Worm (Caenorhabditis elegans) whole organism, young adult: Measurements from ENCODE around the gene mrps-14.

Experiments
- B0019.2 ChIP-seq: fragments of 200-800 bp; sonication (Bioruptor generic); conservative IDR thresholded peaks from 2 replicates; pipeline ENCODE4 v1.3.6; 2022; ENCODE audit warnings: missing genetic modification reagents, missing genetic modification characterization, missing compliant biosample characterization
- B0336.3 ChIP-seq: fragments of 200-800 bp; sonication (Bioruptor generic); IDR thresholded peaks from 2 replicates; pipeline ENCODE4 v1.3.6; 2022; ENCODE audit warnings: missing genetic modification characterization, missing compliant biosample characterization
- D2030.7 ChIP-seq: fragments of 200-800 bp; sonication (Bioruptor generic); IDR thresholded peaks from 2 replicates; pipeline ENCODE4 v1.3.6; 2022; ENCODE audit warnings: missing genetic modification reagents, missing genetic modification characterization, missing compliant biosample characterization
- F10E7.11 ChIP-seq: sonication (generic microtip); optimal IDR thresholded peaks from 2 replicates; lab custom pipeline; 2017; ENCODE audit warnings: mild to moderate bottlenecking, missing genetic modification characterization, moderate library complexity, missing compliant biosample characterization
- F22D6.2 ChIP-seq: sonication (generic microtip); optimal IDR thresholded peaks from 2 replicates; lab custom pipeline; 2016; ENCODE audit warnings: mild to moderate bottlenecking, missing genetic modification characterization, missing compliant biosample characterization
- F23B12.7 ChIP-seq: sonication (generic microtip); optimal IDR thresholded peaks from 2 replicates; lab custom pipeline; 2017; ENCODE audit warnings: missing genetic modification characterization, mild to moderate bottlenecking, missing compliant biosample characterization, antibody characterized with exemption, moderate library complexity; ENCODE audit not compliant: insufficient read depth
- F39B2.1 ChIP-seq: fragments of 200-800 bp; sonication (Bioruptor generic); IDR thresholded peaks from 2 replicates; pipeline ENCODE4 v1.3.6; 2022; ENCODE audit warnings: missing genetic modification reagents, missing genetic modification characterization, missing compliant biosample characterization
- F49E8.2 ChIP-seq: sonication (generic microtip); optimal IDR thresholded peaks from 3 replicates; lab custom pipeline; 2017; ENCODE audit warnings: missing genetic modification characterization, mild to moderate bottlenecking, missing compliant biosample characterization, antibody characterized with exemption, moderate library complexity; ENCODE audit not compliant: insufficient read depth
- F52B5.7 ChIP-seq: sonication (generic microtip); optimal IDR thresholded peaks from 2 replicates; lab custom pipeline; 2016; ENCODE audit warnings: mild to moderate bottlenecking, missing genetic modification characterization, missing compliant biosample characterization
- Y53F4B.3 ChIP-seq: fragments of 200-800 bp; sonication (Bioruptor generic); IDR thresholded peaks from 2 replicates; pipeline ENCODE4 v1.3.6; 2022; ENCODE audit warnings: missing genetic modification reagents, missing genetic modification characterization, missing compliant biosample characterization
- Y53G8AR.9 ChIP-seq: fragments of 200-800 bp; sonication (Bioruptor generic); conservative IDR thresholded peaks from 2 replicates; pipeline ENCODE4 v1.3.6; 2022; ENCODE audit warnings: missing genetic modification reagents, missing genetic modification characterization, missing compliant biosample characterization
- ZK185.1 ChIP-seq: sonication (generic microtip); optimal IDR thresholded peaks from 2 replicates; lab custom pipeline; 2016; ENCODE audit warnings: mild to moderate bottlenecking, missing genetic modification characterization, missing compliant biosample characterization; ENCODE audit not compliant: poor library complexity, severe bottlenecking
- athp-1 ChIP-seq: sonication (generic microtip); optimal IDR thresholded peaks from 2 replicates; lab custom pipeline; 2017; ENCODE audit warnings: mild to moderate bottlenecking, missing genetic modification characterization, missing compliant biosample characterization
- attf-3 ChIP-seq: fragments of 200-800 bp; sonication (Bioruptor generic); conservative IDR thresholded peaks from 2 replicates; pipeline ENCODE4 v1.3.6; 2022; ENCODE audit warnings: missing genetic modification reagents, missing genetic modification characterization, missing compliant biosample characterization
- attf-5 ChIP-seq: fragments of 200-800 bp; sonication (Bioruptor generic); optimal IDR thresholded peaks from 2 replicates; lab custom pipeline; 2018; ENCODE audit warnings: mild to moderate bottlenecking, missing genetic modification characterization, missing compliant biosample characterization
- ccch-3 ChIP-seq: fragments of 200-800 bp; sonication (Bioruptor generic); optimal IDR thresholded peaks from 2 replicates; lab custom pipeline; 2018; ENCODE audit warnings: mild to moderate bottlenecking, missing genetic modification characterization, missing compliant biosample characterization
- ceh-100 ChIP-seq: fragments of 200-800 bp; sonication (Bioruptor generic); IDR thresholded peaks from 2 replicates; pipeline ENCODE4 v1.3.6; 2022; ENCODE audit warnings: missing genetic modification reagents, missing genetic modification characterization, missing compliant biosample characterization
- ceh-58 ChIP-seq: fragments of 200-800 bp; sonication (Bioruptor generic); IDR thresholded peaks from 2 replicates; pipeline ENCODE4 v1.3.6; 2022; ENCODE audit warnings: missing genetic modification characterization, missing compliant biosample characterization
- die-1 ChIP-seq: sonication (generic microtip); optimal IDR thresholded peaks from 2 replicates; lab custom pipeline; 2016; ENCODE audit warnings: missing genotype, mild to moderate bottlenecking, missing genetic modification characterization, missing compliant biosample characterization
- dpff-1 ChIP-seq: sonication (generic microtip); optimal IDR thresholded peaks from 2 replicates; lab custom pipeline; 2017; ENCODE audit warnings: mild to moderate bottlenecking, missing genetic modification characterization, missing compliant biosample characterization
- egl-18 ChIP-seq: fragments of 200-800 bp; sonication (Bioruptor generic); IDR thresholded peaks from 2 replicates; pipeline ENCODE4 v1.3.6; 2022; ENCODE audit warnings: missing genetic modification reagents, missing genetic modification characterization, missing compliant biosample characterization
- hlh-12 ChIP-seq: sonication (generic microtip); optimal IDR thresholded peaks from 2 replicates; lab custom pipeline; 2016; ENCODE audit warnings: missing genetic modification characterization, missing compliant biosample characterization
- hrde-1 ChIP-seq: sonication (generic microtip); optimal IDR thresholded peaks from 2 replicates; lab custom pipeline; 2016; ENCODE audit warnings: missing genetic modification characterization, mild to moderate bottlenecking, missing compliant biosample characterization, moderate library complexity, missing genotype, missing genetic modification reagents, borderline replicate concordance
- hsf-1 ChIP-seq: fragments of 200-800 bp; sonication (Bioruptor generic); IDR thresholded peaks from 2 replicates; pipeline ENCODE4 v1.3.6; 2022; ENCODE audit warnings: missing genetic modification reagents, missing genetic modification characterization, missing compliant biosample characterization
- lsl-1 ChIP-seq: fragments of 200-800 bp; sonication (Bioruptor generic); optimal IDR thresholded peaks from 2 replicates; lab custom pipeline; 2018; ENCODE audit warnings: mild to moderate bottlenecking, missing genetic modification characterization, moderate library complexity, missing compliant biosample characterization
- madf-3 ChIP-seq: fragments of 200-800 bp; sonication (Bioruptor generic); IDR thresholded peaks from 2 replicates; pipeline ENCODE4 v1.3.6; 2022; ENCODE audit warnings: missing genetic modification reagents, missing genetic modification characterization, missing compliant biosample characterization
- madf-6 ChIP-seq: fragments of 200-800 bp; sonication (Bioruptor generic); IDR thresholded peaks from 2 replicates; pipeline ENCODE4 v1.3.6; 2022; ENCODE audit warnings: missing genetic modification reagents, missing genetic modification characterization, missing compliant biosample characterization
- nfya-2 ChIP-seq: fragments of 200-800 bp; sonication (Bioruptor generic); IDR thresholded peaks from 2 replicates; pipeline ENCODE4 v1.3.6; 2022; ENCODE audit warnings: missing genetic modification reagents, missing genetic modification characterization, missing compliant biosample characterization
- nfyb-1 ChIP-seq: fragments of 200-800 bp; sonication (Bioruptor generic); IDR thresholded peaks from 2 replicates; pipeline ENCODE4 v1.3.6; 2022; ENCODE audit warnings: missing genetic modification reagents, missing genetic modification characterization, missing compliant biosample characterization
- nhr-80 ChIP-seq: sonication (generic microtip); optimal IDR thresholded peaks from 2 replicates; lab custom pipeline; 2016; ENCODE audit warnings: missing genetic modification characterization, missing compliant biosample characterization
- pha-4 ChIP-seq: fragments of 150-350 bp; sonication (generic microtip); optimal IDR thresholded peaks from 2 replicates; lab custom pipeline; 2014; ENCODE audit warnings: missing biosample characterization, missing genetic modification reagents, missing genetic modification characterization
- rec-8 ChIP-seq, 2 experiments: sonication (generic microtip); optimal IDR thresholded peaks; 2 replicates each; lab custom pipeline; 2016; ENCODE audit warnings: mild to moderate bottlenecking in 2 of 2, missing genetic modification characterization in 2 of 2, missing genetic modification reagents in 2 of 2, missing genotype in 2 of 2, missing biosample characterization in 1 of 2, missing compliant biosample characterization in 1 of 2, moderate library complexity in 1 of 2
- rpc-1 ChIP-seq, 2 experiments: fragments of 150-350 bp in 1 of 2; sonication (generic microtip) in 1 of 2; optimal IDR thresholded peaks; 2 replicates each; lab custom pipeline; 2014 to 2018; ENCODE audit warnings: missing biosample characterization in 1 of 2, missing genetic modification characterization in 1 of 2, missing genetic modification reagents in 1 of 2, missing genotype in 1 of 2
- sdz-38 ChIP-seq: sonication (generic microtip); optimal IDR thresholded peaks from 2 replicates; lab custom pipeline; 2016; ENCODE audit warnings: missing genotype, missing genetic modification characterization, missing compliant biosample characterization
- snpc-1.1 ChIP-seq: sonication (generic microtip); optimal IDR thresholded peaks from 2 replicates; lab custom pipeline; 2017; ENCODE audit warnings: missing genetic modification characterization, mild to moderate bottlenecking, missing compliant biosample characterization, antibody characterized with exemption, moderate library complexity, missing genotype, missing genetic modification reagents; ENCODE audit not compliant: insufficient read depth
- snpc-3.4 ChIP-seq: sonication (generic microtip); optimal IDR thresholded peaks from 2 replicates; lab custom pipeline; 2017; ENCODE audit warnings: missing genetic modification characterization, mild to moderate bottlenecking, missing compliant biosample characterization, antibody characterized with exemption, moderate library complexity, missing genotype, missing genetic modification reagents
- somi-1 ChIP-seq: fragments of 200-800 bp; sonication (Bioruptor generic); optimal IDR thresholded peaks from 2 replicates; lab custom pipeline; 2018; ENCODE audit warnings: mild to moderate bottlenecking, missing genetic modification characterization, missing compliant biosample characterization
- tbp1 ChIP-seq: fragments of 200-800 bp; sonication (Bioruptor generic); optimal IDR thresholded peaks from 2 replicates; lab custom pipeline; 2018; ENCODE audit warnings: mild to moderate bottlenecking, missing genetic modification characterization, missing compliant biosample characterization
- tbx-9 ChIP-seq: sonication (generic microtip); optimal IDR thresholded peaks from 2 replicates; lab custom pipeline; 2016; ENCODE audit warnings: borderline replicate concordance, missing genetic modification characterization, inconsistent platforms, missing compliant biosample characterization
- tlf-1 ChIP-seq: fragments of 200-800 bp; sonication (Bioruptor generic); optimal IDR thresholded peaks from 2 replicates; lab custom pipeline; 2018; ENCODE audit warnings: mild to moderate bottlenecking, missing genetic modification characterization, missing compliant biosample characterization
- unc-130 ChIP-seq: sonication (generic microtip); optimal IDR thresholded peaks from 2 replicates; lab custom pipeline; 2016; ENCODE audit warnings: missing genetic modification reagents, missing genetic modification characterization, missing compliant biosample characterization
- xnd-1 ChIP-seq: sonication (generic microtip); optimal IDR thresholded peaks from 2 replicates; lab custom pipeline; 2016; ENCODE audit warnings: missing genotype, missing genetic modification reagents, missing genetic modification characterization, missing compliant biosample characterization
- zfh-2 ChIP-seq: fragments of 200-800 bp; sonication (Bioruptor generic); conservative IDR thresholded peaks from 2 replicates; pipeline ENCODE4 v1.3.6; 2022; ENCODE audit warnings: missing genetic modification reagents, missing genetic modification characterization, missing compliant biosample characterization
- ztf-6 ChIP-seq: fragments of 200-800 bp; sonication (Bioruptor generic); IDR thresholded peaks from 2 replicates; pipeline ENCODE4 v1.3.6; 2022; ENCODE audit warnings: missing genetic modification reagents, missing genetic modification characterization, missing compliant biosample characterization

mrps-14 gene

ce11 chrII:10250966-10251365 is 8.7 kb upstream of the mrps-14 start, which contains the start of gene F54B3.1:
TSS of gene F54B3.1 (plus strand) at chrII:10251266.
- TF ChIP-seq nhr-80 (tag; lab: Kevin White, UChicago) (no peak), madf-3 (GFP tag; lab: Robert Waterston, UW) (no peak), rec-8 (tag; optimal IDR thresholded peaks at IDR 0.05; lab: Kevin White, UChicago) (no peak), zfh-2 (GFP tag; lab: Robert Waterston, UW) (no peak), snpc-3.4 (peak; percentile 6)

- TF ChIP-seq snpc-3.4 (no peak), F10E7.11 (tag; lab: Kevin White, UChicago) (no peak), pha-4 (no peak), tbx-9 (tag; lab: Kevin White, UChicago) (no peak), nfya-2 (GFP tag; lab: Robert Waterston, UW) (no peak), nfyb-1 (GFP tag; lab: Robert Waterston, UW) (peak; percentile 95), sdz-38 (tag; lab: Kevin White, UChicago) (no peak), attf-5 (GFP tag; lab: Kevin White, UChicago) (peak; percentile 95), hsf-1 (GFP tag; lab: Robert Waterston, UW) (peak; percentile 80; the same call in 1 of the 2 replicates), B0019.2 (GFP tag; lab: Robert Waterston, UW) (peak; percentile 95), F52B5.7 (tag; lab: Kevin White, UChicago) (no peak), xnd-1 (tag; lab: Kevin White, UChicago) (no peak), F22D6.2 (peak; percentile 9), die-1 (no peak), attf-3 (GFP tag; lab: Robert Waterston, UW) (peak; percentile 86), somi-1 (GFP tag; lab: Kevin White, UChicago) (peak; percentile 77), rpc-1 (optimal IDR thresholded peaks at IDR 0.05; lab: Kevin White, UChicago) (no peak), rpc-1 (tag; optimal IDR thresholded peaks at IDR 0.05; lab: Kevin White, UChicago) (no peak), F49E8.2 (peak; percentile 49), madf-6 (GFP tag; lab: Robert Waterston, UW) (peak; percentile 81), tlf-1 (GFP tag; lab: Kevin White, UChicago) (peak; percentile 65), ccch-3 (GFP tag; lab: Kevin White, UChicago) (peak; percentile 40), D2030.7 (GFP tag; lab: Robert Waterston, UW) (peak; percentile 97), Y53G8AR.9 (GFP tag; lab: Robert Waterston, UW) (peak; percentile 95), ztf-6 (GFP tag; lab: Robert Waterston, UW) (peak; percentile 93), ZK185.1 (peak; percentile 86), F23B12.7 (tag; lab: Kevin White, UChicago) (peak; percentile 34), unc-130 (GFP tag; lab: Kevin White, UChicago) (peak; percentile 74), B0336.3 (GFP tag; lab: Robert Waterston, UW) (peak; percentile 70; the same call in 1 of the 2 replicates), egl-18 (peak; percentile 83), F39B2.1 (GFP tag; lab: Robert Waterston, UW) (no peak), snpc-1.1 (no peak), dpff-1 (tag; lab: Kevin White, UChicago) (no peak), hlh-12 (no peak), lsl-1 (GFP tag; lab: Kevin White, UChicago) (peak; percentile 66), ceh-100 (GFP tag; lab: Robert Waterston, UW) (peak; percentile 100), ceh-58 (GFP tag; lab: Robert Waterston, UW) (no peak), hrde-1 (tag; lab: Kevin White, UChicago) (peak; percentile 33), tbp1 (GFP tag; lab: Kevin White, UChicago) (peak; percentile 72), zfh-2 (GFP tag; lab: Robert Waterston, UW) (peak; percentile 47; the same call in 1 of the 2 replicates), Y53F4B.3 (GFP tag; lab: Robert Waterston, UW) (peak; percentile 90), athp-1 (peak; percentile 84)
Observed at ce11 chrII:10248355-10249041, 6.2 kb upstream of the mrps-14 start, which contains the start of gene atad-3. TSS of gene atad-3 (plus strand) at chrII:10248991.
